Fruit fly (Drosophila melanogaster) whole organism, embryonic: Measurements from ENCODE around the gene Prosbeta6.
A peak's percentile ranks its signal among the peaks of the same experiment; 100 is the strongest.

Source experiments
- ATbp ChIP-seq: fragments of 200-800 bp; sonication (Bioruptor generic); optimal IDR thresholded peaks from 2 replicates; lab custom pipeline; 2017; ENCODE audit warnings: missing biosample characterization, mild to moderate bottlenecking, missing genetic modification characterization, missing genetic modification reagents
- Aef1 ChIP-seq: fragments of 200-800 bp; sonication (Bioruptor generic); IDR thresholded peaks from 3 replicates; pipeline ENCODE4 v1.3.6; 2022; ENCODE audit warnings: missing biosample characterization, missing genetic modification characterization
- C15 ChIP-seq: fragments of 200-800 bp; sonication (Bioruptor generic); IDR thresholded peaks from 3 replicates; pipeline ENCODE4 v1.3.6; 2022; ENCODE audit warnings: missing biosample characterization, missing genetic modification characterization
- CG10565 ChIP-seq: fragments of 200-800 bp; sonication (Bioruptor generic); optimal IDR thresholded peaks from 3 replicates; lab custom pipeline; 2016; ENCODE audit warnings: missing biosample characterization, mild to moderate bottlenecking, missing genetic modification characterization
- CG11093 ChIP-seq: fragments of 200-800 bp; sonication (Bioruptor generic); IDR thresholded peaks from 3 replicates; pipeline ENCODE4 v1.3.6; 2022; ENCODE audit warnings: missing biosample characterization, missing genetic modification characterization
- CG12071 ChIP-seq: fragments of 200-800 bp; sonication (Bioruptor generic); optimal IDR thresholded peaks from 3 replicates; lab custom pipeline; 2018; ENCODE audit warnings: missing biosample characterization, mild to moderate bottlenecking, missing genetic modification characterization
- CG12942 ChIP-seq: fragments of 200-800 bp; sonication (Bioruptor generic); optimal IDR thresholded peaks from 3 replicates; lab custom pipeline; 2016; ENCODE audit warnings: missing biosample characterization, missing genetic modification characterization
- CG14860 ChIP-seq: fragments of 200-800 bp; sonication (Bioruptor generic); IDR thresholded peaks from 3 replicates; pipeline ENCODE4 v1.3.6; 2022; ENCODE audit warnings: missing biosample characterization, missing genetic modification characterization; ENCODE audit not compliant: partially characterized antibody
- CG14965 ChIP-seq: fragments of 200-800 bp; sonication (Bioruptor generic); optimal IDR thresholded peaks from 2 replicates; lab custom pipeline; 2016; ENCODE audit warnings: missing biosample characterization, missing genetic modification characterization, borderline replicate concordance
- CG2678 ChIP-seq: fragments of 200-800 bp; sonication (Bioruptor generic); optimal IDR thresholded peaks from 3 replicates; lab custom pipeline; 2019; ENCODE audit warnings: missing biosample characterization, mild to moderate bottlenecking, missing genetic modification characterization, moderate library complexity
- CG30403 ChIP-seq: fragments of 200-800 bp; sonication (Bioruptor generic); optimal IDR thresholded peaks from 3 replicates; lab custom pipeline; 2016; ENCODE audit warnings: missing biosample characterization, missing genetic modification characterization
- CG3065 ChIP-seq: fragments of 200-800 bp; sonication (Bioruptor generic); optimal IDR thresholded peaks from 2 replicates; lab custom pipeline; 2016; ENCODE audit warnings: missing biosample characterization, missing genetic modification characterization
- CG3163 ChIP-seq: fragments of 200-800 bp; sonication (Bioruptor generic); optimal IDR thresholded peaks from 3 replicates; lab custom pipeline; 2016; ENCODE audit warnings: missing biosample characterization, missing genetic modification characterization
- CG3847 ChIP-seq: fragments of 200-800 bp; sonication (Bioruptor generic); IDR thresholded peaks from 2 replicates; pipeline ENCODE4 v1.3.6; 2022; ENCODE audit warnings: missing biosample characterization, missing genetic modification characterization
- CG4617 ChIP-seq: fragments of 200-800 bp; sonication (Bioruptor generic); optimal IDR thresholded peaks from 3 replicates; lab custom pipeline; 2016; ENCODE audit warnings: missing biosample characterization, missing genetic modification characterization, borderline replicate concordance
- CG6654 ChIP-seq: fragments of 200-800 bp; sonication (Bioruptor generic); optimal IDR thresholded peaks from 2 replicates; lab custom pipeline; 2017; ENCODE audit warnings: missing biosample characterization, mild to moderate bottlenecking, missing genetic modification characterization
- CG6765 ChIP-seq: fragments of 200-800 bp; sonication (Bioruptor generic); optimal IDR thresholded peaks from 3 replicates; lab custom pipeline; 2017; ENCODE audit warnings: missing biosample characterization, mild to moderate bottlenecking, missing genetic modification characterization
- CG6854 ChIP-seq: fragments of 200-800 bp; sonication (Bioruptor generic); optimal IDR thresholded peaks from 3 replicates; lab custom pipeline; 2017; ENCODE audit warnings: missing biosample characterization, mild to moderate bottlenecking, missing genetic modification characterization
- CG7556 ChIP-seq: fragments of 200-800 bp; sonication (Bioruptor generic); optimal IDR thresholded peaks from 2 replicates; lab custom pipeline; 2017; ENCODE audit warnings: missing biosample characterization, mild to moderate bottlenecking, missing genetic modification characterization
- CG8089 ChIP-seq: fragments of 200-800 bp; sonication (Bioruptor generic); optimal IDR thresholded peaks from 3 replicates; lab custom pipeline; 2016; ENCODE audit warnings: missing biosample characterization, missing genetic modification characterization
- Camta ChIP-seq: fragments of 200-800 bp; sonication (Bioruptor generic); optimal IDR thresholded peaks from 2 replicates; lab custom pipeline; 2016; ENCODE audit warnings: missing biosample characterization, missing genetic modification characterization
- Hey ChIP-seq: fragments of 200-800 bp; sonication (Bioruptor generic); optimal IDR thresholded peaks from 3 replicates; lab custom pipeline; 2018; ENCODE audit warnings: missing biosample characterization, mild to moderate bottlenecking, missing genetic modification characterization
- Lim3 ChIP-seq: fragments of 200-800 bp; sonication (Bioruptor generic); IDR thresholded peaks from 2 replicates; pipeline ENCODE4 v1.3.6; 2022; ENCODE audit warnings: missing biosample characterization, missing genetic modification characterization
- Nf-YB ChIP-seq: fragments of 200-800 bp; sonication (Bioruptor generic); optimal IDR thresholded peaks from 3 replicates; lab custom pipeline; 2019; ENCODE audit warnings: missing biosample characterization, mild to moderate bottlenecking, missing genetic modification characterization, moderate library complexity
- NfI ChIP-seq: fragments of 200-800 bp; sonication (Bioruptor generic); optimal IDR thresholded peaks from 3 replicates; lab custom pipeline; 2018; ENCODE audit warnings: missing biosample characterization, mild to moderate bottlenecking, missing genetic modification characterization, moderate library complexity
- Oli ChIP-seq: fragments of 200-800 bp; sonication (Bioruptor generic); optimal IDR thresholded peaks from 2 replicates; lab custom pipeline; 2018; ENCODE audit warnings: missing biosample characterization, mild to moderate bottlenecking, missing genetic modification characterization, moderate library complexity
- Rfx ChIP-seq: fragments of 200-800 bp; sonication (Bioruptor generic); IDR thresholded peaks from 2 replicates; pipeline ENCODE4 v1.3.6; 2022; ENCODE audit warnings: missing biosample characterization, missing genetic modification characterization
- Ssrp ChIP-seq: fragments of 200-800 bp; sonication (Bioruptor generic); optimal IDR thresholded peaks from 2 replicates; lab custom pipeline; 2018; ENCODE audit warnings: missing biosample characterization, mild to moderate bottlenecking, missing genetic modification characterization, moderate library complexity
- TFAM ChIP-seq: fragments of 200-800 bp; sonication (Bioruptor generic); optimal IDR thresholded peaks from 2 replicates; lab custom pipeline; 2017; ENCODE audit warnings: missing biosample characterization, missing genetic modification characterization, inconsistent platforms
- Vsx1 ChIP-seq: fragments of 200-800 bp; sonication (Bioruptor generic); optimal IDR thresholded peaks from 2 replicates; lab custom pipeline; 2017; ENCODE audit warnings: missing biosample characterization, mild to moderate bottlenecking, missing genetic modification characterization, missing genetic modification reagents
- ab ChIP-seq: fragments of 200-800 bp; sonication (Bioruptor generic); optimal IDR thresholded peaks from 2 replicates; lab custom pipeline; 2016; ENCODE audit warnings: missing biosample characterization, missing genetic modification characterization
- ara ChIP-seq: fragments of 200-800 bp; sonication (Bioruptor generic); IDR thresholded peaks from 2 replicates; pipeline ENCODE4 v1.3.6; 2022; ENCODE audit warnings: missing biosample characterization, missing genetic modification characterization
- bab2 ChIP-seq: fragments of 200-800 bp; sonication (Bioruptor generic); optimal IDR thresholded peaks from 2 replicates; lab custom pipeline; 2016; ENCODE audit warnings: missing biosample characterization, missing genetic modification characterization
- bigmax ChIP-seq: fragments of 200-800 bp; sonication (Bioruptor generic); optimal IDR thresholded peaks from 2 replicates; lab custom pipeline; 2018; ENCODE audit warnings: missing biosample characterization, mild to moderate bottlenecking, missing genetic modification characterization
- bowl ChIP-seq: fragments of 200-800 bp; sonication (Bioruptor generic); IDR thresholded peaks from 2 replicates; pipeline ENCODE4 v1.3.6; 2022; ENCODE audit warnings: missing biosample characterization, missing genetic modification characterization
- dati ChIP-seq: fragments of 200-800 bp; sonication (Bioruptor generic); IDR thresholded peaks from 2 replicates; pipeline ENCODE4 v1.3.6; 2022; ENCODE audit warnings: missing biosample characterization, missing genetic modification characterization
- dimm ChIP-seq: fragments of 200-800 bp; sonication (Bioruptor generic); IDR thresholded peaks from 2 replicates; pipeline ENCODE4 v1.3.6; 2022; ENCODE audit warnings: missing biosample characterization, missing genetic modification characterization
- hkb ChIP-seq, 2 experiments: fragments of 200-800 bp in 1 of 2; fragments of >200 bp in 1 of 2; sonication (Bioruptor generic) in 1 of 2; IDR thresholded peaks in 1 of 2; optimal IDR thresholded peaks in 1 of 2; 2 replicates each; pipeline versions ENCODE4 v1.3.6 to Lab custom; 2017 to 2022; ENCODE audit warnings: missing biosample characterization in 1 of 2, missing genetic modification characterization in 1 of 2
- jumu ChIP-seq: fragments of 200-800 bp; sonication (Bioruptor generic); optimal IDR thresholded peaks from 3 replicates; lab custom pipeline; 2016; ENCODE audit warnings: missing biosample characterization, missing genetic modification characterization
- lola ChIP-seq, 3 experiments: fragments of >200 bp in 2 of 3; fragments of 200-800 bp in 1 of 3; sonication (Bioruptor generic) in 1 of 3; optimal IDR thresholded peaks; 2 replicates each; lab custom pipeline; 2017 to 2019; ENCODE audit warnings: missing biosample characterization in 3 of 3, missing genetic modification characterization in 3 of 3, mild to moderate bottlenecking in 1 of 3, moderate library complexity in 1 of 3
- luna ChIP-seq: fragments of 200-800 bp; sonication (Bioruptor generic); optimal IDR thresholded peaks from 2 replicates; lab custom pipeline; 2016; ENCODE audit warnings: missing biosample characterization, missing genetic modification characterization
- nau ChIP-seq: fragments of 200-800 bp; sonication (Bioruptor generic); optimal IDR thresholded peaks from 3 replicates; lab custom pipeline; 2017; ENCODE audit warnings: missing biosample characterization, mild to moderate bottlenecking, missing genetic modification characterization, missing genetic modification reagents
- psq ChIP-seq: fragments of 200-800 bp; sonication (Bioruptor generic); optimal IDR thresholded peaks from 2 replicates; lab custom pipeline; 2017; ENCODE audit warnings: missing biosample characterization, missing genetic modification characterization
- slp2 ChIP-seq: fragments of 200-800 bp; sonication (Bioruptor generic); optimal IDR thresholded peaks from 2 replicates; lab custom pipeline; 2016; ENCODE audit warnings: missing biosample characterization, missing genetic modification characterization
- tio ChIP-seq: fragments of 200-800 bp; sonication (Bioruptor generic); optimal IDR thresholded peaks from 2 replicates; lab custom pipeline; 2017; ENCODE audit warnings: missing biosample characterization, missing genetic modification characterization, inconsistent platforms
- tll ChIP-seq, 2 experiments: fragments of 200-800 bp in 1 of 2; fragments of >200 bp in 1 of 2; sonication (Bioruptor generic) in 1 of 2; optimal IDR thresholded peaks; 2 replicates each; lab custom pipeline; 2017 to 2019; ENCODE audit warnings: missing biosample characterization in 2 of 2, missing genetic modification characterization in 2 of 2, mild to moderate bottlenecking in 1 of 2, moderate library complexity in 1 of 2
- vvl ChIP-seq: fragments of 200-800 bp; sonication (Bioruptor generic); IDR thresholded peaks from 2 replicates; pipeline ENCODE4 v1.3.6; 2022; ENCODE audit warnings: missing biosample characterization, missing genetic modification characterization
- zf30C ChIP-seq: fragments of 200-800 bp; sonication (Bioruptor generic); optimal IDR thresholded peaks from 3 replicates; lab custom pipeline; 2018; ENCODE audit warnings: missing biosample characterization, mild to moderate bottlenecking, missing genetic modification characterization
- zfh1 ChIP-seq: fragments of 200-800 bp; sonication (Bioruptor generic); IDR thresholded peaks from 3 replicates; pipeline ENCODE4 v1.3.6; 2022; ENCODE audit warnings: missing biosample characterization, missing genetic modification characterization
- zfh2 ChIP-seq: fragments of 200-800 bp; sonication (Bioruptor generic); optimal IDR thresholded peaks from 2 replicates; lab custom pipeline; 2016; ENCODE audit warnings: missing biosample characterization, missing genetic modification characterization

The Prosbeta6 gene

dm6 chr3L:16640509-16641068, 30.4 kb upstream of the Prosbeta6 start (continued):
- TF ChIP-seq CG6765 (no peak), zfh1 (GFP tag; lab: Robert Waterston, UW) (no peak), tio (no peak), C15 (no peak), tll (GFP tag; optimal IDR thresholded peaks at IDR 0.05; lab: Kevin White, UChicago) (peak in 1 of 2 experiments; percentile 8), bigmax (GFP tag; lab: Kevin White, UChicago) (no peak), hkb (optimal IDR thresholded peaks at IDR 0.05; lab: Kevin White, UChicago) (no peak), hkb (GFP tag; IDR thresholded peaks at IDR 0.05; lab: Robert Waterston, UW) (0 out of 2 replicates have a peak, but pooled peaks have one; percentile 29), slp2 (no peak), CG10565 (no peak), Nf-YB (GFP tag; lab: Kevin White, UChicago) (peak; percentile 36), ara (GFP tag; lab: Robert Waterston, UW) (peak; percentile 59), jumu (GFP tag; lab: Kevin White, UChicago) (no peak), Aef1 (GFP tag; lab: Robert Waterston, UW) (no peak), dimm (GFP tag; lab: Robert Waterston, UW) (no peak), zf30C (GFP tag; lab: Kevin White, UChicago) (no peak), CG30403 (GFP tag; lab: Kevin White, UChicago) (no peak), psq (GFP tag; lab: Kevin White, UChicago) (no peak), CG2678 (peak; percentile 59), TFAM (no peak), Lim3 (no peak), CG12071 (GFP tag; lab: Kevin White, UChicago) (no peak), ab (GFP tag; lab: Kevin White, UChicago) (no peak), luna (GFP tag; lab: Kevin White, UChicago) (no peak), CG12942 (GFP tag; lab: Kevin White, UChicago) (no peak), ATbp (GFP tag; lab: Kevin White, UChicago) (peak; percentile 82), bowl (GFP tag; lab: Robert Waterston, UW) (no peak), Camta (GFP tag; lab: Kevin White, UChicago) (no peak), CG3163 (GFP tag; lab: Kevin White, UChicago) (no peak), NfI (GFP tag; lab: Kevin White, UChicago) (no peak), CG3065 (GFP tag; lab: Kevin White, UChicago) (no peak), Oli (peak; percentile 16), CG7556 (GFP tag; lab: Kevin White, UChicago) (peak; percentile 38), vvl (GFP tag; lab: Robert Waterston, UW) (no peak), Rfx (GFP tag; lab: Robert Waterston, UW) (no peak), CG4617 (GFP tag; lab: Kevin White, UChicago) (no peak), Vsx1 (peak; percentile 71), CG14860 (GFP tag; lab: Robert Waterston, UW) (no peak), zfh2 (GFP tag; lab: Kevin White, UChicago) (no peak), lola (GFP tag; optimal IDR thresholded peaks at IDR 0.05; lab: Kevin White, UChicago) (peak in 1 of 3 experiments; percentile 55), Hey (no peak), bab2 (GFP tag; lab: Kevin White, UChicago) (no peak), nau (GFP tag; lab: Kevin White, UChicago) (peak; percentile 46), Ssrp (no peak), dati (GFP tag; lab: Robert Waterston, UW) (no peak), CG6854 (GFP tag; lab: Kevin White, UChicago) (no peak), CG6654 (no peak), CG8089 (no peak), CG11093 (no peak), CG14965 (GFP tag; lab: Kevin White, UChicago) (no peak), CG3847 (GFP tag; lab: Robert Waterston, UW) (no peak)
